Worm (Caenorhabditis elegans) whole organism, L1 larva: ENCODE measurements around the gene srz-101.
"Not testable (repeated sequence)": the region's sequence is repeated elsewhere in the genome, so short reads cannot be mapped to it uniquely, and the experiment has no call there.

Experiments used
- C16A3.4 ChIP-seq: fragments of 150-350 bp; optimal IDR thresholded peaks from 2 replicates; lab custom pipeline; 2014; ENCODE audit warnings: missing biosample characterization, missing genetic modification characterization
- F16B12.6 ChIP-seq: fragments of 150-350 bp; optimal IDR thresholded peaks from 2 replicates; lab custom pipeline; 2014; ENCODE audit warnings: missing biosample characterization, missing genetic modification characterization
- Y116A8C.19 ChIP-seq: sonication (generic microtip); optimal IDR thresholded peaks from 2 replicates; lab custom pipeline; 2016; ENCODE audit warnings: missing compliant biosample characterization, missing genetic modification characterization, borderline replicate concordance
- ceh-63 ChIP-seq: fragments of 200-800 bp; sonication (Bioruptor generic); optimal IDR thresholded peaks from 2 replicates; lab custom pipeline; 2018; ENCODE audit warnings: mild to moderate bottlenecking, missing genetic modification characterization, missing compliant biosample characterization
- efl-3 ChIP-seq: fragments of 200-800 bp; sonication (Bioruptor generic); optimal IDR thresholded peaks from 2 replicates; lab custom pipeline; 2018; ENCODE audit warnings: mild to moderate bottlenecking, missing genetic modification characterization, missing compliant biosample characterization
- fkh-8 ChIP-seq: sonication (generic microtip); optimal IDR thresholded peaks from 2 replicates; lab custom pipeline; 2016; ENCODE audit warnings: mild to moderate bottlenecking, missing genetic modification characterization, missing compliant biosample characterization
- hlh-4 ChIP-seq: sonication (generic microtip); optimal IDR thresholded peaks from 2 replicates; lab custom pipeline; 2016; ENCODE audit warnings: mild to moderate bottlenecking, missing genetic modification characterization, missing compliant biosample characterization
- isw-1 ChIP-seq: fragments of 200-800 bp; sonication (Bioruptor generic); IDR thresholded peaks from 2 replicates; pipeline ENCODE4 v1.3.6; 2022; ENCODE audit warnings: missing genetic modification characterization, missing compliant biosample characterization
- lin-13 ChIP-seq: fragments of 150-350 bp; optimal IDR thresholded peaks from 2 replicates; lab custom pipeline; 2014; ENCODE audit warnings: missing biosample characterization, missing genetic modification reagents, missing genetic modification characterization
- lin-39 ChIP-seq: fragments of 150-350 bp; optimal IDR thresholded peaks from 2 replicates; lab custom pipeline; 2014; ENCODE audit warnings: missing biosample characterization, missing genetic modification reagents, missing genetic modification characterization
- lir-3 ChIP-seq: sonication (generic microtip); optimal IDR thresholded peaks from 2 replicates; lab custom pipeline; 2016; ENCODE audit warnings: mild to moderate bottlenecking, missing genetic modification characterization, moderate library complexity, missing compliant biosample characterization; ENCODE audit not compliant: poor library complexity
- mdl-1 ChIP-seq, 2 experiments: fragments of 150-350 bp; optimal IDR thresholded peaks; 2 replicates each; lab custom pipeline; 2014 to 2017; ENCODE audit warnings: missing biosample characterization in 2 of 2, missing genetic modification characterization in 2 of 2, inconsistent platforms in 1 of 2
- mef-2 ChIP-seq: fragments of 150-350 bp; optimal IDR thresholded peaks from 2 replicates; lab custom pipeline; 2014; ENCODE audit warnings: missing biosample characterization, missing genetic modification characterization
- mep-1 ChIP-seq: fragments of 150-350 bp; optimal IDR thresholded peaks from 2 replicates; lab custom pipeline; 2014; ENCODE audit warnings: missing biosample characterization, missing genetic modification characterization
- nhr-11 ChIP-seq: fragments of 150-350 bp; optimal IDR thresholded peaks from 2 replicates; lab custom pipeline; 2014; ENCODE audit warnings: missing biosample characterization, missing genetic modification characterization
- nhr-237 ChIP-seq: fragments of 150-350 bp; optimal IDR thresholded peaks from 2 replicates; lab custom pipeline; 2014; ENCODE audit warnings: missing biosample characterization, missing genetic modification characterization
- nhr-28 ChIP-seq: fragments of 150-350 bp; optimal IDR thresholded peaks from 2 replicates; lab custom pipeline; 2014; ENCODE audit warnings: missing biosample characterization, missing genetic modification characterization
- nhr-84 ChIP-seq: sonication (generic microtip); optimal IDR thresholded peaks from 2 replicates; lab custom pipeline; 2017; ENCODE audit warnings: missing biosample characterization, missing genetic modification characterization
- nhr-85 ChIP-seq: sonication (generic microtip); peaks from one replicate; lab custom pipeline; 2016; ENCODE audit warnings: missing genetic modification characterization, inconsistent platforms, missing compliant biosample characterization
- nhr-90 ChIP-seq: sonication (generic microtip); optimal IDR thresholded peaks from 2 replicates; lab custom pipeline; 2016; ENCODE audit warnings: mild to moderate bottlenecking, missing genetic modification characterization, missing compliant biosample characterization; ENCODE audit not compliant: poor library complexity
- skn-1 ChIP-seq: fragments of 150-350 bp; optimal IDR thresholded peaks from 2 replicates; lab custom pipeline; 2014; ENCODE audit warnings: missing biosample characterization, missing genetic modification characterization
- snu-23 ChIP-seq: sonication (generic microtip); optimal IDR thresholded peaks from 2 replicates; lab custom pipeline; 2016; ENCODE audit warnings: missing genetic modification characterization, missing compliant biosample characterization
- sox-4 ChIP-seq: sonication (generic microtip); optimal IDR thresholded peaks from 2 replicates; lab custom pipeline; 2016; ENCODE audit warnings: missing genetic modification characterization, missing compliant biosample characterization
- sptf-1 ChIP-seq: fragments of 150-350 bp; optimal IDR thresholded peaks from 2 replicates; lab custom pipeline; 2014; ENCODE audit warnings: missing biosample characterization, missing genetic modification characterization
- swsn-7 ChIP-seq: sonication (generic microtip); optimal IDR thresholded peaks from 2 replicates; lab custom pipeline; 2016; ENCODE audit warnings: missing genetic modification characterization, missing compliant biosample characterization
- unc-130 ChIP-seq: fragments of 150-350 bp; optimal IDR thresholded peaks from 2 replicates; lab custom pipeline; 2017; ENCODE audit warnings: missing biosample characterization, missing genetic modification characterization, inconsistent platforms
- vab-15 ChIP-seq: sonication (generic microtip); optimal IDR thresholded peaks from 2 replicates; lab custom pipeline; 2017; ENCODE audit warnings: missing genotype, mild to moderate bottlenecking, missing genetic modification characterization, missing compliant biosample characterization
- zag-1 ChIP-seq: fragments of 150-350 bp; optimal IDR thresholded peaks from 2 replicates; lab custom pipeline; 2014; ENCODE audit warnings: missing biosample characterization, missing genetic modification characterization
- ztf-4 ChIP-seq: fragments of 150-350 bp; optimal IDR thresholded peaks from 2 replicates; lab custom pipeline; 2014; ENCODE audit warnings: missing biosample characterization, missing genetic modification characterization

Gene srz-101

DNA sequence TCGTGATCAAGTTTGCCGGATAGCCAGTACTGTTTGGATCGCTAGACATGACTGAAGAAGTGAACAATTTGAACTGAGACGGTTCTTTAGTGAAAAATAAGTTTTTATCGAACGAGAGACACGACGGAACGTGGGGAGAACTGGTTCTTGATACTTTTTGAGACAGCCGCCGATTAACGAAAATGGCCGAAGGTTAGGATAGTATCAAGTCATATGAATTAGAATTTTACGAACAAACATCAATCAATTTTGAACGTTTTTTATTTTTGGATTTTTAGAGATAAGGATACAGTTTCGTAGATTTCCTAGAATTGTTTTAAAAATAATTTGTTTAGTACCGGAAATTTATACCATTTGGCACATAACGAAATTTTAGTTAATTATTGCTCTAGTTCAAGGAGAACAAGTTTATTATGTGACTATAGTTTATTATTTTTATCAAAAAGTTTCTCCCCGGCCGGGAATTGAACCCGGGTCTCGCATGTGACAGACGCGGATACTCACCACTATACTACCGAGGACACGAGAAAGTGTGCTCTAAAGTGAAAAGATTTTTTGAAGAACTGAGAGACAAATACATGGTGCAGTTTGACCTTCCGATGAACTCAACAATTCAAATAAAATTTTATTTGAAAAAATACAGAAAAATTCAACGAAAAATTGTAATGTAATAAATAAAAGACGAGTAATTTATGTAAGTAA is 46.2 kb upstream of the srz-101 start, which contains the start of gene W06G6.20:
Gene W06G6.20, minus strand, starts transcription at position 51 of the 702 bp plus-strand sequence.
- peak; percentile 6 for TF ChIP-seq nhr-85 (tag; lab: Kevin White, UChicago)
- TF ChIP-seq sptf-1 (tag; lab: Kevin White, UChicago) = no peak

DNA sequence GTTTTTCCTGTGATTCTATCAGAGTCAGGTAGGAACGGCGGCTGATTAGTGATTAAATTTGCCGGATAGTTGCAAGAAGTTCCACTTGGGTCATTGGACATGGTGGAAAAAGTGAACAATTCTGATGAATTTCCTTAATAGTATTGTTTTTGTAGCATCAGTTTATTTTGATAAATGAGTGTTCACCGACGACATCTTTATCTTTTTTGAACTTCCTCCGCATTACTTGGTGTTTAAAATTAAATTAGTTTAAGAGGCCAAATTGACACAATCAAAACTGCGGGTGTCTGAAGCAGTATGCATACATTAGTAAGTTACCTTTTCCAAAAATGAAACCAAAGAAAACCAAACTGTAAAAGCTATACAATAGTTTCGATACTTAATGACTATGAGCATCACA is 45.4 kb upstream of the srz-101 start, which contains the start of gene W06G6.11:
Gene W06G6.11, minus strand, starts transcription at position 101 of the 400 bp plus-strand sequence.
- not testable (repeated sequence) for TF ChIP-seq swsn-7, nhr-90, unc-130 (tag; lab: Kevin White, UChicago)

DNA sequence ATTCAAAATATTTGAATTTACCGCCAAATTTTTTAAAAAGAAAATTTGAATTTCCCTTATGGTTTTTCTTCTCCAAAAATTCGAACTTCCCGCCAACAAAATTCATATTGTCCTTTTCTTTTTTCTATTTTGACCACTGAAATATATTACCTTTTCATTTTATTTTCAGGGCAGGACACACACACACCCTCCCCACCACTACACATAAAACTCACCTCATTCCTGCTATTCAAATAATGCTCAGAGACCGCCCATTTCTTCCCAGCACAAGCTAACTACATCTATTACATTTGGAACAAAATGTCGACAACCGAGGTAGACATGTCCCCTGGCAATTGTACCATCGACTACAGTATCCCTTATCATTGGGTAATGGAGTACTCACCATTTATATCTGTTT is 40.4 kb upstream of the srz-101 start, which contains the start of gene W06G6.15:
Gene W06G6.15, plus strand, starts transcription at position 301 of the 400 bp plus-strand sequence.
- not testable (repeated sequence) for TF ChIP-seq mef-2 (tag; lab: Kevin White, UChicago); vab-15 (tag; lab: Kevin White, UChicago); nhr-84

DNA sequence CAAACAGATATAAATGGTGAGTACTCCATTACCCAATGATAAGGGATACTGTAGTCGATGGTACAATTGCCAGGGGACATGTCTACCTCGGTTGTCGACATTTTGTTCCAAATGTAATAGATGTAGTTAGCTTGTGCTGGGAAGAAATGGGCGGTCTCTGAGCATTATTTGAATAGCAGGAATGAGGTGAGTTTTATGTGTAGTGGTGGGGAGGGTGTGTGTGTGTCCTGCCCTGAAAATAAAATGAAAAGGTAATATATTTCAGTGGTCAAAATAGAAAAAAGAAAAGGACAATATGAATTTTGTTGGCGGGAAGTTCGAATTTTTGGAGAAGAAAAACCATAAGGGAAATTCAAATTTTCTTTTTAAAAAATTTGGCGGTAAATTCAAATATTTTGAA is 33.8 kb upstream of the srz-101 start, which contains the start of gene Y70C5B.2:
Gene Y70C5B.2, minus strand, starts transcription at position 101 of the 400 bp plus-strand sequence.
- not testable (repeated sequence) for TF ChIP-seq Y116A8C.19 (tag; lab: Kevin White, UChicago); fkh-8 (tag; lab: Kevin White, UChicago); ceh-63 (GFP tag; lab: Kevin White, UChicago)
- TF ChIP-seq, all 84 proteins: peak for 0; not testable (repeated sequence) for 84

DNA sequence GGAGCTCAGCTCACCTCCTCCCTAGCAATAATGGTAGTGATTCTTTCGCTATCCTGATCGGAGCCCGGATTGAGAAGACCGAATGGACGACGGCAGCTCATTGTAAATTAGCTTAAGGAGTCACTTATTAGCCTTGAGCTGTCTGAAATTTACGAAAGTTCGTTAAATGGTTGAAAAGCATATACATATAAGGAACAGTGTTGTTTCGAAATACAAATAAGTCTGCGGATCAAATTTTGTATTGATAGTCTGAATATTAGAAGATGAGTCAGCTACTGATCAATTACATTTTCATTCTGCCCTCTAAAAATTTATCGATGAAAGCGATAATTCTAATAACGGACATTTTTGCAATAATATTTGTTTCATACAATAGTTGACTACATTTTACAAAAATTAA is 28.0 kb upstream of the srz-101 start, which contains the start of gene F14F8.14:
Gene F14F8.14, minus strand, starts transcription at position 101 of the 400 bp plus-strand sequence.
- TF ChIP-seq C16A3.4 (tag; lab: Kevin White, UChicago) = no peak
- TF ChIP-seq sox-4 (tag; lab: Kevin White, UChicago) = no peak
- no peak for TF ChIP-seq mef-2 (tag; lab: Kevin White, UChicago)
- TF ChIP-seq, all 84 proteins: peak for 0

DNA sequence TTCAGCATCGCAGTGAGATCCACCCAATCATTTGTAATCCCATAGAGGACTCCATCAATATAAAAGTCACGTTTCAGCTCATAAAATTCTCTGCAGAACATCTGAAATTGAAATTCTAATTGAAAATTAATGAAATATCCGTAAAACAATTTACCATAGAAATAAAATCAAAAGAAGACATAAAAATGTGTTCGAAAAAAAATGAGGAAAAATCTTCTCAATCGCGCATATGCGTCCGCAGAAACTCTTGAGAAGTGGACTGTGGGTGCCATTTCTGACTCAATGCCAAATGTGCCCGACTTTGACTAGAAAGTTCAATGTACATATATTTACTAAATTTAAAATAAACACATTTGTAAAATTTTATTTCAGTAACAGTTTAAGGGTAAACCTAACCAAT is 26.2 kb upstream of the srz-101 start, which contains the start of gene F14F8.9:
Gene F14F8.9, minus strand, starts transcription at position 101 of the 400 bp plus-strand sequence.
- TF ChIP-seq unc-130 (tag; lab: Kevin White, UChicago) (no peak), lin-39 (tag; lab: Kevin White, UChicago) (no peak), skn-1 (tag; lab: Kevin White, UChicago) (no peak), mdl-1 (tag; optimal IDR thresholded peaks at IDR 0.05; lab: Kevin White, UChicago) (no peak)

DNA sequence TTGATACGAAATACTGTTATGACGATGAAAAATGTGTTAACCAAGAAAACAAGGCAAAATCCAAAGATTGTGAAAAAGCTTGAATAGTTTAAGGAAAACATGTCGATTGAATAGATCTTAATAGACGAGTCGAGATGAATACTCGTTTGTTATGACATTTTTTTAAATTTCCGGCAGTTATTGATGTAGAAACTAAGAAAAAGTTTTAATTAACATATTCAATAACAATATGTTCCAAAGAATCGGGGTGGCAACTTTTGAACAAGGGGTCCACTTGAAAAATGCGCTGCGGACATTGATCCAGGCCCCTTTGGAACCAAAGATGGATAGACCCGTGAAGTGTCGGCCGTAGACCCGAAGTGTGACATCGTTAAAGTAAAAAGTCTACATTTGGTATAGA is 23.4 kb upstream of the srz-101 start, which contains the start of gene str-61:
Gene str-61, minus strand, starts transcription at position 101 of the 400 bp plus-strand sequence.
- no peak for TF ChIP-seq lin-13 (GFP tag; lab: Kevin White, UChicago)
- no peak for TF ChIP-seq mep-1 (tag; lab: Kevin White, UChicago)
- no peak for TF ChIP-seq lin-39 (tag; lab: Kevin White, UChicago)
- no peak for TF ChIP-seq nhr-28 (tag; lab: Kevin White, UChicago)
- TF ChIP-seq, all 84 proteins: peak for 0

DNA sequence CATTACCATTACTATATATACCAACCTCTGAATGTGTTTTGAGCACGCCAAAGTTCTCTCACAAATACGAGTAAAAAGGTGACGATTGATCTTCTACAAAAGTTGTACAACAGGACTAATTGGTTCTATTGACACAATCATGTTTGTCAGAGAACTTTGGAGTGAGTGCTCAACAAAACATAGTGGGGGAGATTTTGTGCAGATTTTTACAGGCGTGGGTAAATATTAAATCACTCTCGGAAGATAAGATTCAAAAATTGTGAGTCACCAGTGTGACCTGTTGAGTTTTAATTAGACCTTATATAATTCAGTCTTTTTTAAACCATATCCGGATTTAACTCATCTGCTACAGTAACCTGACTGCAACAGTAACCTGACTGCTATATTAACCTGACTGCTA is 22.4 kb upstream of the srz-101 start, which contains the start of gene F14F8.8:
Gene F14F8.8, minus strand, starts transcription at position 101 of the 400 bp plus-strand sequence.
- TF ChIP-seq nhr-237 (tag; lab: Kevin White, UChicago) (no peak), F16B12.6 (no peak), ztf-4 (no peak), efl-3 (GFP tag; lab: Kevin White, UChicago) (no peak), snu-23 (GFP tag; lab: Kevin White, UChicago) (no peak), lir-3 (tag; lab: Kevin White, UChicago) (no peak), mdl-1 (tag; optimal IDR thresholded peaks at IDR 0.05; lab: Kevin White, UChicago) (no peak), zag-1 (tag; lab: Kevin White, UChicago) (no peak), hlh-4 (tag; lab: Kevin White, UChicago) (no peak), isw-1 (GFP tag; lab: Robert Waterston, UW) (no peak), nhr-11 (tag; lab: Kevin White, UChicago) (no peak)
- TF ChIP-seq, all 84 proteins: peak for 0
